Fruit fly (Drosophila melanogaster): ENCODE data around the gene mew.

mew gene

dm6 chrX:13258757-13259067 lies 422 bp upstream of the mew start, which contains the start of gene comt (continued):
- TF ChIP-seq Dip2 (GFP tag; IDR thresholded peaks at IDR 0.05) (no peak), gem (tag; optimal IDR thresholded peaks at IDR 0.05) (peak; percentile 84), slbo (GFP tag; IDR thresholded peaks at IDR 0.05) (peak; percentile 47), CG7839 (tag; optimal IDR thresholded peaks at IDR 0.05) (no peak), CG7786 (GFP tag; optimal IDR thresholded peaks at IDR 0.05) (no peak), ftz-f1 (GFP tag; optimal IDR thresholded peaks at IDR 0.05) (no peak), CG32772 (GFP tag; IDR thresholded peaks at IDR 0.05) (0 out of 2 replicates have a peak, but pooled peaks have one; percentile 33), Ada2b (GFP tag; IDR thresholded peaks at IDR 0.05) (peak; percentile 52; the same call in 1 of the 2 replicates), MTF-1 (GFP tag; optimal IDR thresholded peaks at IDR 0.05; ENCODE audit: borderline replicate concordance) (peak; percentile 22), CG3838 (GFP tag; optimal IDR thresholded peaks at IDR 0.05) (no peak), CG30020 (tag; optimal IDR thresholded peaks at IDR 0.05) (peak; percentile 31), TFAM (GFP tag; optimal IDR thresholded peaks at IDR 0.05) (no peak), CG34422 (GFP tag; IDR thresholded peaks at IDR 0.05) (no peak), crc (GFP tag; optimal IDR thresholded peaks at IDR 0.05) (no peak), lbe (GFP tag; optimal IDR thresholded peaks at IDR 0.05) (no peak), cg (GFP tag; optimal IDR thresholded peaks at IDR 0.05) (no peak), sens (GFP tag) (peak; percentile 76), ems (GFP tag; optimal IDR thresholded peaks at IDR 0.05) (peak; percentile 4), CTCF (GFP tag; optimal IDR thresholded peaks at IDR 0.05) (no peak), dmrt11E (tag; optimal IDR thresholded peaks at IDR 0.05) (peak; percentile 64), dan (GFP tag; IDR thresholded peaks at IDR 0.05) (no peak), hkb (optimal IDR thresholded peaks at IDR 0.05) (no peak), hkb (GFP tag; IDR thresholded peaks at IDR 0.05) (peak; percentile 70), lilli (GFP tag; optimal IDR thresholded peaks at IDR 0.05) (peak; percentile 16), Ets65A (GFP tag) (no peak), jing (GFP tag; optimal IDR thresholded peaks at IDR 0.05) (no peak), fu2 (GFP tag; optimal IDR thresholded peaks at IDR 0.05) (no peak), lola (GFP tag; optimal IDR thresholded peaks at IDR 0.05) (peak in 1 of 3 experiments; percentile 69), Nf-YA (GFP tag; IDR thresholded peaks at IDR 0.05) (peak; percentile 42; the same call in 1 of the 2 replicates), phol (tag; optimal IDR thresholded peaks at IDR 0.05) (peak; percentile 75), CG15269 (tag; optimal IDR thresholded peaks at IDR 0.05) (peak; percentile 74), CG2875 (GFP tag; optimal IDR thresholded peaks at IDR 0.05) (peak; percentile 26), al (GFP tag; IDR thresholded peaks at IDR 0.05) (no peak; the same call in 1 of the 2 replicates), gsb (GFP tag; IDR thresholded peaks at IDR 0.05) (no peak), CG4820 (GFP tag; optimal IDR thresholded peaks at IDR 0.05) (peak; percentile 17), kay (GFP tag; optimal IDR thresholded peaks at IDR 0.05) (no peak), B-H2 (GFP tag; optimal IDR thresholded peaks at IDR 0.05) (peak; percentile 45), ci (GFP tag; IDR thresholded peaks at IDR 0.05) (peak; percentile 71; the same call in 2 of the 3 replicates), mld (GFP tag; IDR thresholded peaks at IDR 0.05; ENCODE audit: partially characterized antibody) (no peak), CG3726 (GFP tag; IDR thresholded peaks at IDR 0.05) (no peak), Spps (tag; optimal IDR thresholded peaks at IDR 0.05) (peak; percentile 46), en (GFP tag; optimal IDR thresholded peaks at IDR 0.05) (no peak), cato (GFP tag; optimal IDR thresholded peaks at IDR 0.05; ENCODE audit: borderline replicate concordance) (peak; percentile 14), p53 (GFP tag; optimal IDR thresholded peaks at IDR 0.05) (no peak), ham (GFP tag; IDR thresholded peaks at IDR 0.05) (no peak), grn (GFP tag; optimal IDR thresholded peaks at IDR 0.05) (no peak), bsh (GFP tag; optimal IDR thresholded peaks at IDR 0.05) (peak in 1 of 2 experiments; percentile 71), CG15011 (GFP tag; optimal IDR thresholded peaks at IDR 0.05) (no peak), tgo (GFP tag; IDR thresholded peaks at IDR 0.05) (peak; percentile 62), peb (GFP tag; IDR thresholded peaks at IDR 0.05) (0 out of 2 replicates have a peak, but pooled peaks have one; percentile 19), CG17568 (GFP tag; optimal IDR thresholded peaks at IDR 0.05) (no peak), klu (GFP tag; IDR thresholded peaks at IDR 0.05) (no peak), ttk (GFP tag; IDR thresholded peaks at IDR 0.05) (no peak)
